Worm (Caenorhabditis elegans) whole organism, L4 larva: ENCODE results near the gene flp-8.

Source experiments
- F10B5.3 ChIP-seq: sonication (generic microtip); optimal IDR thresholded peaks from 2 replicates; lab custom pipeline; 2016; ENCODE audit warnings: mild to moderate bottlenecking, missing genetic modification characterization, missing compliant biosample characterization
- Y5F2A.4 ChIP-seq: fragments of 200-800 bp; sonication (Bioruptor generic); optimal IDR thresholded peaks from 2 replicates; lab custom pipeline; 2018; ENCODE audit warnings: mild to moderate bottlenecking, missing genetic modification characterization, missing compliant biosample characterization
- aha-1 ChIP-seq: fragments of 150-350 bp; peaks from one replicate; lab custom pipeline; 2014; ENCODE audit warnings: missing biosample characterization, missing genetic modification characterization
- aly-2 ChIP-seq: sonication (generic microtip); optimal IDR thresholded peaks from 2 replicates; lab custom pipeline; 2018; ENCODE audit warnings: missing biosample characterization, missing genetic modification characterization
- ama-1 ChIP-seq: fragments of 150-350 bp; optimal IDR thresholded peaks from 2 replicates; lab custom pipeline; 2014; ENCODE audit warnings: inconsistent platforms, mixed read lengths
- arid-1 ChIP-seq: fragments of 200-800 bp; sonication (Bioruptor generic); conservative IDR thresholded peaks from 2 replicates; pipeline ENCODE4 v1.3.6; 2022; ENCODE audit warnings: missing genetic modification reagents, missing genetic modification characterization, missing compliant biosample characterization
- ces-1 ChIP-seq: fragments of 150-350 bp; sonication (generic microtip); optimal IDR thresholded peaks from 4 replicates; lab custom pipeline; 2014; ENCODE audit warnings: missing biosample characterization, missing genetic modification reagents, missing genetic modification characterization
- daf-19 ChIP-seq: fragments of 200-800 bp; sonication (Bioruptor generic); conservative IDR thresholded peaks from 2 replicates; pipeline ENCODE4 v1.3.6; 2022; ENCODE audit warnings: missing genetic modification characterization, missing compliant biosample characterization
- daf-8 ChIP-seq: fragments of 200-800 bp; sonication (Bioruptor generic); IDR thresholded peaks from 2 replicates; pipeline ENCODE4 v1.3.6; 2022; ENCODE audit warnings: missing genetic modification characterization, missing compliant biosample characterization
- fkh-10 ChIP-seq: fragments of 150-350 bp; optimal IDR thresholded peaks from 2 replicates; lab custom pipeline; 2014; ENCODE audit warnings: missing biosample characterization, missing genetic modification reagents, missing genetic modification characterization
- hmg-1.1 ChIP-seq: fragments of 200-800 bp; sonication (Bioruptor generic); IDR thresholded peaks from 2 replicates; pipeline ENCODE4 v1.3.6; 2022; ENCODE audit warnings: missing genetic modification reagents, missing genetic modification characterization, missing compliant biosample characterization
- lim-7 ChIP-seq: fragments of 200-800 bp; sonication (Bioruptor generic); IDR thresholded peaks from 2 replicates; pipeline ENCODE4 v1.3.6; 2022; ENCODE audit warnings: missing genetic modification characterization, missing compliant biosample characterization
- lin-1 ChIP-seq: fragments of 200-800 bp; sonication (Bioruptor generic); IDR thresholded peaks from 2 replicates; pipeline ENCODE4 v1.3.6; 2022; ENCODE audit warnings: missing genetic modification reagents, missing genetic modification characterization, missing compliant biosample characterization
- lin-15B ChIP-seq: fragments of 150-350 bp; sonication (generic microtip); optimal IDR thresholded peaks from 3 replicates; lab custom pipeline; 2014; ENCODE audit warnings: missing biosample characterization, missing genetic modification characterization
- lin-39 ChIP-seq: fragments of 150-350 bp; optimal IDR thresholded peaks from 2 replicates; lab custom pipeline; 2014; ENCODE audit warnings: missing biosample characterization, missing genetic modification reagents, missing genetic modification characterization
- madf-9 ChIP-seq: fragments of 200-800 bp; sonication (Bioruptor generic); conservative IDR thresholded peaks from 2 replicates; pipeline ENCODE4 v1.3.6; 2022; ENCODE audit warnings: missing genetic modification reagents, missing genetic modification characterization, missing compliant biosample characterization
- mxl-3 ChIP-seq: fragments of 200-800 bp; sonication (Bioruptor generic); optimal IDR thresholded peaks from 2 replicates; lab custom pipeline; 2018; ENCODE audit warnings: mild to moderate bottlenecking, missing genetic modification characterization, missing compliant biosample characterization
- nhr-10 ChIP-seq: fragments of 150-350 bp; optimal IDR thresholded peaks from 2 replicates; lab custom pipeline; 2014; ENCODE audit warnings: missing biosample characterization, missing genetic modification characterization
- nhr-102 ChIP-seq: sonication (generic microtip); optimal IDR thresholded peaks from 2 replicates; lab custom pipeline; 2016; ENCODE audit warnings: mild to moderate bottlenecking, missing genetic modification characterization, moderate library complexity, missing compliant biosample characterization
- nhr-11 ChIP-seq: fragments of 150-350 bp; optimal IDR thresholded peaks from 2 replicates; lab custom pipeline; 2014; ENCODE audit warnings: missing biosample characterization, missing genetic modification characterization
- nhr-25 ChIP-seq: sonication (generic microtip); optimal IDR thresholded peaks from 2 replicates; lab custom pipeline; 2017; ENCODE audit warnings: missing genetic modification characterization, mild to moderate bottlenecking, missing compliant biosample characterization, antibody characterized with exemption, moderate library complexity, borderline replicate concordance; ENCODE audit not compliant: insufficient read depth
- nhr-28 ChIP-seq: fragments of 150-350 bp; optimal IDR thresholded peaks from 2 replicates; lab custom pipeline; 2014; ENCODE audit warnings: missing biosample characterization, missing genetic modification characterization
- nhr-41 ChIP-seq: fragments of 200-800 bp; sonication (Bioruptor generic); IDR thresholded peaks from 2 replicates; pipeline ENCODE4 v1.3.6; 2022; ENCODE audit warnings: missing genetic modification reagents, missing genetic modification characterization, missing compliant biosample characterization
- rbr-2 ChIP-seq: sonication (generic microtip); optimal IDR thresholded peaks from 2 replicates; lab custom pipeline; 2016; ENCODE audit warnings: missing genotype, missing genetic modification characterization, missing compliant biosample characterization
- snpc-1.2 ChIP-seq: fragments of 200-800 bp; sonication (Bioruptor generic); IDR thresholded peaks from 2 replicates; pipeline ENCODE4 v1.3.6; 2022; ENCODE audit warnings: missing genetic modification reagents, missing genetic modification characterization, missing compliant biosample characterization
- unc-62 ChIP-seq, 3 experiments: fragments of 150-350 bp in 1 of 3; sonication (generic microtip); optimal IDR thresholded peaks in 2 of 3; peaks in 1 of 3; 1 replicate in 1 of 3; 2 replicates in 2 of 3; lab custom pipeline; 2014 to 2017; ENCODE audit warnings: missing biosample characterization in 3 of 3, missing genetic modification characterization in 3 of 3, missing genetic modification reagents in 3 of 3, missing genotype in 1 of 3
- zag-1 ChIP-seq: fragments of 150-350 bp; optimal IDR thresholded peaks from 2 replicates; lab custom pipeline; 2014; ENCODE audit warnings: missing biosample characterization, missing genetic modification characterization
- zfp-2 ChIP-seq: sonication (generic microtip); optimal IDR thresholded peaks from 2 replicates; lab custom pipeline; 2016; ENCODE audit warnings: mild to moderate bottlenecking, missing genetic modification characterization, missing compliant biosample characterization

Gene flp-8

DNA sequence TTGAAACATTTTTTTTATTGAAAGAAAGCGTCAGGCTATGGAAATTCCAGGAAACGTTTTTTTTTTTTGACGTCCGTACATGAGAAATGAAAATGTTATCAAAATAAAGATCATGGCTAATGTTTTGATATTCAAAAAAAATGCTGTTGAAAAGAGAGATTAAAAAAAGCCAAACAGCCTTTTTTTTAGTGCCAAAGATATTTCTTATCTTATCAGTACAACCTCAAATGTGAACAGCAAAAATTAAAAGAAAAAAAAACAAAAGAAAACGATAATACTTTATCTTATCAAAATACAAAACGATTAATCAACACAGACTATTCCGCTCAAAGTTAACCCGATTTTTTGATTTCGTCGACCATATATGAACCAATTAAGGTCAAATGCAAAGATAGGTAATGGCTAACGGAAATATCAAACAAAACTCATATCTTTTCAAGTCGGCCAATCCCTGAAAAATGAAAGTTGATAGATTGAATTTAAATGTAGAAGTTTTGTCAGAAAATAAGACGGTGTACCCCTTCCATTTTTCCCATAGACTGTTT lies 26.1 kb downstream of the flp-8 start:
- TF ChIP-seq nhr-10 (tag; lab: Kevin White, UChicago) (no peak), unc-62 (GFP tag; optimal IDR thresholded peaks at IDR 0.05 in 1 of 2; lab: Kevin White, UChicago) (peak in 1 of 2 experiments; percentile 54), unc-62 (tag; optimal IDR thresholded peaks at IDR 0.05; lab: Kevin White, UChicago) (no peak), nhr-28 (tag; lab: Kevin White, UChicago) (peak; percentile 26), hmg-1.1 (no peak)

DNA sequence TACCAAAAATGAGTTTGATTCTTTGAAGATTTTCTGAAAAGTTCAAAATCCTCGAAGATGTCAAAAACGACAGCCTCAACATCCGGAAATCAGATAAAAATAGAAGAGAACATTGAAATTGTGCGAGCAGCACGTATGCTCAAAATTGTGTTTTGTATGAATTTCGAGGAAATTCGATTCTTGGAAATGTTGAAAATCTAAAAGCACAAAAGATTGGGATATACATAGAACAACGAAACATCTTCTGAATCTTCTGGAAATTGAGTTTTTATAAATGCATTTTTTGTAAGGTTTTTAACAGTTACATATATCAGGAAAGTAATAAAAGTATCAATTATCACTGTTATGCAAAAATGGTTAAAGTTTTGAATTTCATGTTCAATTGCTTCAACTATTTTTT lies 29.5 kb downstream of the flp-8 start:
- TF ChIP-seq unc-62 (GFP tag; optimal IDR thresholded peaks at IDR 0.05 in 1 of 2; lab: Kevin White, UChicago) (peak in 1 of 2 experiments; percentile 67), unc-62 (tag; optimal IDR thresholded peaks at IDR 0.05; lab: Kevin White, UChicago) (no peak), fkh-10 (GFP tag; lab: Kevin White, UChicago) (peak; percentile 33), daf-8 (GFP tag; lab: Robert Waterston, UW) (no peak)

DNA sequence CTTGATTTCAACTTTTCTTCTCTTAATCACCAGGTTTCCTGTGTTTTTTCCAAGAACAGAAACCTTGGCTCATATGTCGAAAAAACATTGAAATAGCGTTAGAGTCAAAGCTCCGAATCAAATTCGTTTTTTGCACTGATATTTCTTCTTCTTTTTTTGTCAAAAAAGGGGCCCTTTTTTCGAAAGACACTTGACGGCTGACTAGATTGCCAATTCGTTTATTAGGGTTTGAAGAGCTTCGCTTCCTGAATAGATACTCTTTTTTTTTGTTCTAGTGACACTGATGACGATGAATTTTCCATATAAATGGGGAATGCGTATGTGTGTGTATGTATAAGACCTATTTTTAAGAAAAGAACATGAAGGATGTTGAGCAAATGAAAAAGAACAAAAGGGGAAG lies 35.5 kb downstream of the flp-8 start:
- TF ChIP-seq aly-2 (tag; lab: Kevin White, UChicago): no peak
- no peak for TF ChIP-seq snpc-1.2
- TF ChIP-seq lim-7 (GFP tag; lab: Robert Waterston, UW): no peak
- TF ChIP-seq fkh-10 (GFP tag; lab: Kevin White, UChicago): peak; percentile 46
- no peak for TF ChIP-seq ama-1 (lab: Kevin White, UChicago)
- no peak for TF ChIP-seq ces-1
- no peak for TF ChIP-seq mxl-3
- TF ChIP-seq lin-15B (tag; lab: Kevin White, UChicago): no peak

DNA sequence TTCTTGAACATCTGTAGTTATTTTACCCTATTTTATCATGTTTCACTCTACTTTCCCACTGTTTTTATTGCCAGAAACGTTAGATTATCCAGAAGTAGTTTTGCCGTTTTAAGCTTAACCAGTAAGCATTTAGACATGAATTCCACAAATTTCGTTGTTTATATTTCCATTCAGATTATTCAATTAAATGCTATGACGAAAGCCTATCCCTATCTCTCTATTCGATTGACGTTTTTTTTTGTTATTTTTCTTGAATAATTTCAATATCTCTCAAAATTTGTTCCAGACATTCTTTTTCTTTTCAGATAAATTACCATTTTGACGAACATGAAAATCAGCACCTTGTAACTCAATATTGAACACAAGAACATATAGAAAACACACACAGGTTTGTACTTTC lies 37.3 kb downstream of the flp-8 start, which contains the start of gene npr-40:
Gene npr-40 (plus strand): TSS at position 301 of the 400 bp plus-strand sequence.
- TF ChIP-seq F10B5.3: no peak
- TF ChIP-seq zfp-2 (tag; lab: Kevin White, UChicago): no peak
- no peak for TF ChIP-seq rbr-2 (tag; lab: Kevin White, UChicago)
- peak; percentile 4 for TF ChIP-seq aha-1 (tag; lab: Kevin White, UChicago)
- no peak for TF ChIP-seq zag-1 (tag; lab: Kevin White, UChicago)
- no peak for TF ChIP-seq arid-1 (GFP tag; lab: Robert Waterston, UW)
- no peak for TF ChIP-seq nhr-41
- TF ChIP-seq Y5F2A.4 (GFP tag; lab: Kevin White, UChicago): no peak
- TF ChIP-seq, all 104 proteins: peak for 1

DNA sequence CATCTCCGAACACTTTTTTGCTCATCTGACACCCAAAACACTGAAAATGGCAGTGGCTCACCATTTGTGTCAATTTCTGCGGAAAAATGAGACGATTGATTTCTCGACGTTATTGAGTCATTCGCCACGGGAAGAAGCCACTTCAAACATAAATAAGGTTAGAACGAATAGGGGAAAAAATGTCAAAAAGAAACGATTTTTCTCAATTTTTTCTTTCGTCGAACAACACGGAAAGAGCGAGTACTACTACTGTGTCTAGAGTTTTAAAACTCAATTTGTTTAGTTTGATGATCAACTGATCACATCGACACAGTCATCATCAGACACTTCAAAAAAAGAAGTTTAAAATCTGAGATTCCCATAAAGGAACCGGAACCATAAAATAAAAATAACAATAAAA lies 39.7 kb downstream of the flp-8 start:
- no peak for TF ChIP-seq lin-39
- peak in 1 of 2 experiments; percentile 90 for TF ChIP-seq unc-62 (GFP tag; optimal IDR thresholded peaks at IDR 0.05 in 1 of 2; lab: Kevin White, UChicago)
- TF ChIP-seq unc-62 (tag; optimal IDR thresholded peaks at IDR 0.05; lab: Kevin White, UChicago): no peak
- no peak for TF ChIP-seq arid-1 (GFP tag; lab: Robert Waterston, UW)
- TF ChIP-seq fkh-10 (GFP tag; lab: Kevin White, UChicago): peak; percentile 53
- TF ChIP-seq nhr-25 (tag; lab: Kevin White, UChicago): no peak
- TF ChIP-seq nhr-11 (tag; lab: Kevin White, UChicago): no peak

DNA sequence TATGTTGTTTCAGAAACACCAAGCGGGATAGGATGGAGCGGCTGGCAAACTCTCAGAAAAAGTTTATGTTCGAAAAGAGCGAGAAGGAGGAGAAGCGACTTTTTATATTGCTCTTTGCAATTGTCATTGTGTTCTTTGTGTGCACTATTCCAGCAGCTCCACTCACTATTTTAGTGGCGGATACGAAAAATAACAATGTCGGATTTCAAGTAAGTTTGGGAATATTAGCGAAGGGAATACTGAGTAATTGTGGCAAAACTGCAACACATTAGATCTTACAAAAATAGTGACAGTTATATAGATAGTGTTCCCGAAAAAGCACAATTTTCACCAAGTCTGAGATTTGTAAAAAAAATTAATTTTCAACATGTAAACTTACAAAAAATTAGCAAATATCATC lies 41.5 kb downstream of the flp-8 start:
- TF ChIP-seq aha-1 (tag; lab: Kevin White, UChicago) (peak; percentile 90), aly-2 (tag; lab: Kevin White, UChicago) (no peak)

DNA sequence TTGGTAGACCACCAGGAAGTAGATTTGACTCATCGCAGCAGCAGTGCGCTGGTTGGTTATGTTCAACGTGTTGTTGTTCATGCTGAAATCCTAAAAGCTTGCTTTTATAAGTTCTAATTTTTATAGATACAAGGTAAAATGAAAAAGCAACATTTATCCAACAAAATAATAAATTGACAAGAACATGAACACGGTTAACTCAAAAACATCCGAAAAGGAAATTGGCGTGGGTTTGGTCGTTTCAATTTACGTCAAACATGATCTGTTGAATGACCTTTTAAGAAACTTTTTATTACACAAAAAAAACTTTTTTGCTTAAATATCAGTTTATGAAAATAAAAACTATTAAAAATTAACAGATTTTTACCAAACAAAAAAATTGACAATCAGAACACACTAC lies 47.6 kb downstream of the flp-8 start, which contains the start of gene ntr-2:
Gene ntr-2 (minus strand): TSS at position 101 of the 400 bp plus-strand sequence.
- TF ChIP-seq rbr-2 (tag; lab: Kevin White, UChicago): no peak
- TF ChIP-seq daf-19: no peak
- no peak for TF ChIP-seq madf-9 (GFP tag; lab: Robert Waterston, UW)
- no peak for TF ChIP-seq nhr-102 (tag; lab: Kevin White, UChicago)
- no peak for TF ChIP-seq lin-1 (GFP tag; lab: Robert Waterston, UW)
- TF ChIP-seq, all 104 proteins: peak for 0
